Fruit fly (Drosophila melanogaster) whole organism, prepupa: ENCODE data around the gene CG2260.
A peak's percentile ranks its signal among the peaks of the same experiment; 100 is the strongest.

ENCODE experiments used
- CG10631 ChIP-seq: fragments of 200-800 bp; sonication (Bioruptor generic); optimal IDR thresholded peaks from 2 replicates; lab custom pipeline; 2016; ENCODE audit warnings: missing biosample characterization, missing genetic modification characterization
- CG10669 ChIP-seq: fragments of 200-800 bp; sonication (Bioruptor generic); optimal IDR thresholded peaks from 3 replicates; lab custom pipeline; 2018; ENCODE audit warnings: missing biosample characterization, mild to moderate bottlenecking, missing genetic modification characterization, moderate library complexity
- CG11294 ChIP-seq: fragments of 200-800 bp; sonication (Bioruptor generic); IDR thresholded peaks from 2 replicates; pipeline ENCODE4 v1.3.6; 2022; ENCODE audit warnings: missing biosample characterization, missing genetic modification characterization
- CG11762 ChIP-seq: fragments of 200-800 bp; sonication (Bioruptor generic); optimal IDR thresholded peaks from 3 replicates; lab custom pipeline; 2016; ENCODE audit warnings: missing biosample characterization, missing genetic modification characterization; ENCODE audit not compliant: insufficient read depth
- CG1621 ChIP-seq: fragments of 200-800 bp; sonication (Bioruptor generic); optimal IDR thresholded peaks from 3 replicates; lab custom pipeline; 2018; ENCODE audit warnings: missing biosample characterization, mild to moderate bottlenecking, missing genetic modification characterization
- CG16779 ChIP-seq: fragments of 200-800 bp; sonication (Bioruptor generic); optimal IDR thresholded peaks from 3 replicates; lab custom pipeline; 2017; ENCODE audit warnings: missing biosample characterization, mild to moderate bottlenecking, missing genetic modification characterization
- CG3032 ChIP-seq: fragments of 200-800 bp; optimal IDR thresholded peaks from 2 replicates; lab custom pipeline; 2019; ENCODE audit warnings: missing biosample characterization, mild to moderate bottlenecking, missing genetic modification characterization, moderate library complexity
- CG31627 ChIP-seq: fragments of 200-800 bp; sonication (Bioruptor generic); optimal IDR thresholded peaks from 3 replicates; lab custom pipeline; 2016; ENCODE audit warnings: missing biosample characterization, missing genetic modification characterization
- CG32006 ChIP-seq: fragments of 200-800 bp; sonication (Bioruptor generic); optimal IDR thresholded peaks from 3 replicates; lab custom pipeline; 2017; ENCODE audit warnings: missing biosample characterization, mild to moderate bottlenecking, missing genetic modification characterization
- CG34406 ChIP-seq: fragments of 200-800 bp; sonication (Bioruptor generic); optimal IDR thresholded peaks from 3 replicates; lab custom pipeline; 2016; ENCODE audit warnings: missing biosample characterization, missing genetic modification characterization
- CG3919 ChIP-seq: fragments of 200-800 bp; sonication (Bioruptor generic); optimal IDR thresholded peaks from 3 replicates; lab custom pipeline; 2016; ENCODE audit warnings: missing biosample characterization, missing genetic modification characterization
- CG4318 ChIP-seq: fragments of 200-800 bp; sonication (Bioruptor generic); optimal IDR thresholded peaks from 3 replicates; lab custom pipeline; 2017; ENCODE audit warnings: missing biosample characterization, mild to moderate bottlenecking, missing genetic modification characterization
- CG6276 ChIP-seq: fragments of 200-800 bp; sonication (Bioruptor generic); optimal IDR thresholded peaks from 2 replicates; lab custom pipeline; 2017; ENCODE audit warnings: missing biosample characterization, mild to moderate bottlenecking, missing genetic modification characterization
- CG6792 ChIP-seq: fragments of 200-800 bp; sonication (Bioruptor generic); optimal IDR thresholded peaks from 3 replicates; lab custom pipeline; 2016; ENCODE audit warnings: missing biosample characterization, missing genetic modification characterization
- CG6808 ChIP-seq: fragments of 200-800 bp; sonication (Bioruptor generic); optimal IDR thresholded peaks from 3 replicates; lab custom pipeline; 2017; ENCODE audit warnings: missing biosample characterization, missing genetic modification characterization, mild to moderate bottlenecking, moderate library complexity, missing genetic modification reagents
- CG6854 ChIP-seq: fragments of 200-800 bp; sonication (Bioruptor generic); optimal IDR thresholded peaks from 2 replicates; lab custom pipeline; 2017; ENCODE audit warnings: missing biosample characterization, mild to moderate bottlenecking, missing genetic modification characterization
- CG7368 ChIP-seq: fragments of 200-800 bp; sonication (Bioruptor generic); optimal IDR thresholded peaks from 3 replicates; lab custom pipeline; 2016; ENCODE audit warnings: missing biosample characterization, missing genetic modification characterization
- CG8119 ChIP-seq: fragments of 200-800 bp; sonication (Bioruptor generic); IDR thresholded peaks from 3 replicates; pipeline ENCODE4 v1.3.6; 2022; ENCODE audit warnings: missing biosample characterization, missing genetic modification characterization
- CG8632 ChIP-seq: fragments of 200-800 bp; sonication (Bioruptor generic); optimal IDR thresholded peaks from 3 replicates; lab custom pipeline; 2016; ENCODE audit warnings: missing biosample characterization, missing genetic modification characterization
- CG9139 ChIP-seq: fragments of 200-800 bp; sonication (Bioruptor generic); optimal IDR thresholded peaks from 3 replicates; lab custom pipeline; 2017; ENCODE audit warnings: missing biosample characterization, mild to moderate bottlenecking, missing genetic modification characterization
- Eip75B ChIP-seq: fragments of 200-800 bp; sonication (Bioruptor generic); optimal IDR thresholded peaks from 3 replicates; lab custom pipeline; 2016; ENCODE audit warnings: missing biosample characterization, missing genetic modification characterization
- Eip78C ChIP-seq: fragments of 200-800 bp; sonication (Bioruptor generic); peaks from one replicate; lab custom pipeline; 2016; ENCODE audit warnings: missing biosample characterization, missing genetic modification characterization
- Eip93F ChIP-seq: fragments of 200-800 bp; sonication (Bioruptor generic); optimal IDR thresholded peaks from 2 replicates; lab custom pipeline; 2016; ENCODE audit warnings: missing biosample characterization, mild to moderate bottlenecking, missing genetic modification characterization
- Ets21C ChIP-seq: fragments of 200-800 bp; sonication (Bioruptor generic); optimal IDR thresholded peaks from 3 replicates; lab custom pipeline; 2016; ENCODE audit warnings: missing biosample characterization, missing genetic modification characterization
- Gug ChIP-seq: fragments of 200-800 bp; sonication (Bioruptor generic); IDR thresholded peaks from 2 replicates; pipeline ENCODE4 v1.3.6; 2022; ENCODE audit warnings: missing biosample characterization, missing genetic modification characterization
- Lpt ChIP-seq: fragments of 200-800 bp; sonication (Bioruptor generic); optimal IDR thresholded peaks from 3 replicates; lab custom pipeline; 2016; ENCODE audit warnings: missing biosample characterization, missing genetic modification characterization
- Met ChIP-seq: fragments of 200-800 bp; sonication (Bioruptor generic); optimal IDR thresholded peaks from 3 replicates; lab custom pipeline; 2016; ENCODE audit warnings: missing biosample characterization, missing genetic modification characterization
- OdsH ChIP-seq: fragments of 200-800 bp; sonication (Bioruptor generic); optimal IDR thresholded peaks from 3 replicates; lab custom pipeline; 2016; ENCODE audit warnings: missing biosample characterization, missing genetic modification characterization
- Smox ChIP-seq: fragments of 200-800 bp; sonication (Bioruptor generic); optimal IDR thresholded peaks from 3 replicates; lab custom pipeline; 2016; ENCODE audit warnings: missing biosample characterization, missing genetic modification characterization
- Sox14 ChIP-seq: fragments of 200-800 bp; sonication (Bioruptor generic); optimal IDR thresholded peaks from 3 replicates; lab custom pipeline; 2016; ENCODE audit warnings: missing biosample characterization, missing genetic modification characterization
- achi ChIP-seq: fragments of 200-800 bp; sonication (Bioruptor generic); optimal IDR thresholded peaks from 3 replicates; lab custom pipeline; 2016; ENCODE audit warnings: missing biosample characterization, missing genetic modification characterization
- acj6 ChIP-seq: fragments of 200-800 bp; sonication (Bioruptor generic); optimal IDR thresholded peaks from 3 replicates; lab custom pipeline; 2016; ENCODE audit warnings: missing biosample characterization, missing genetic modification characterization
- cyc ChIP-seq: fragments of 200-800 bp; sonication (Bioruptor generic); optimal IDR thresholded peaks from 3 replicates; lab custom pipeline; 2016; ENCODE audit warnings: missing biosample characterization, missing genetic modification characterization
- dac ChIP-seq: fragments of 200-800 bp; sonication (Bioruptor generic); optimal IDR thresholded peaks from 2 replicates; lab custom pipeline; 2017; ENCODE audit warnings: missing biosample characterization, mild to moderate bottlenecking, missing genetic modification characterization
- eg ChIP-seq: fragments of 200-800 bp; sonication (Bioruptor generic); IDR thresholded peaks from 3 replicates; pipeline ENCODE4 v1.3.6; 2022; ENCODE audit warnings: missing biosample characterization, missing genetic modification characterization
- fd59A ChIP-seq: fragments of 200-800 bp; sonication (Bioruptor generic); optimal IDR thresholded peaks from 2 replicates; lab custom pipeline; 2017; ENCODE audit warnings: missing biosample characterization, mild to moderate bottlenecking, missing genetic modification characterization, missing genetic modification reagents
- fkh ChIP-seq: fragments of 200-800 bp; sonication (Bioruptor generic); optimal IDR thresholded peaks from 3 replicates; lab custom pipeline; 2017; ENCODE audit warnings: missing biosample characterization, mild to moderate bottlenecking, missing genetic modification characterization, moderate library complexity
- net ChIP-seq: fragments of 200-800 bp; sonication (Bioruptor generic); optimal IDR thresholded peaks from 3 replicates; lab custom pipeline; 2016; ENCODE audit warnings: missing biosample characterization, missing genetic modification characterization
- pdm3 ChIP-seq: fragments of 200-800 bp; sonication (Bioruptor generic); optimal IDR thresholded peaks from 3 replicates; lab custom pipeline; 2016; ENCODE audit warnings: missing biosample characterization, missing genetic modification characterization
- salr ChIP-seq, 2 experiments: fragments of 200-800 bp; sonication (Bioruptor generic); optimal IDR thresholded peaks; 3 replicates each; lab custom pipeline; 2016 to 2018; ENCODE audit warnings: missing biosample characterization in 2 of 2, missing genetic modification characterization in 2 of 2, mild to moderate bottlenecking in 1 of 2
- spab ChIP-seq: fragments of 200-800 bp; sonication (Bioruptor generic); optimal IDR thresholded peaks from 2 replicates; lab custom pipeline; 2017; ENCODE audit warnings: missing biosample characterization, mild to moderate bottlenecking, missing genetic modification characterization, missing genetic modification reagents
- ss ChIP-seq, 2 experiments: fragments of 200-800 bp; sonication (Bioruptor generic); optimal IDR thresholded peaks; 2 replicates in 1 of 2; 3 replicates in 1 of 2; lab custom pipeline; 2017 to 2018; ENCODE audit warnings: mild to moderate bottlenecking in 2 of 2, missing biosample characterization in 2 of 2, missing genetic modification characterization in 2 of 2, moderate library complexity in 1 of 2
- svp ChIP-seq: fragments of 200-800 bp; sonication (Bioruptor generic); peaks from one replicate; lab custom pipeline; 2016; ENCODE audit warnings: missing biosample characterization, missing genetic modification characterization
- vri ChIP-seq: fragments of 200-800 bp; sonication (Bioruptor generic); optimal IDR thresholded peaks from 3 replicates; lab custom pipeline; 2016; ENCODE audit warnings: missing biosample characterization, mild to moderate bottlenecking, missing genetic modification characterization

Gene CG2260

DNA sequence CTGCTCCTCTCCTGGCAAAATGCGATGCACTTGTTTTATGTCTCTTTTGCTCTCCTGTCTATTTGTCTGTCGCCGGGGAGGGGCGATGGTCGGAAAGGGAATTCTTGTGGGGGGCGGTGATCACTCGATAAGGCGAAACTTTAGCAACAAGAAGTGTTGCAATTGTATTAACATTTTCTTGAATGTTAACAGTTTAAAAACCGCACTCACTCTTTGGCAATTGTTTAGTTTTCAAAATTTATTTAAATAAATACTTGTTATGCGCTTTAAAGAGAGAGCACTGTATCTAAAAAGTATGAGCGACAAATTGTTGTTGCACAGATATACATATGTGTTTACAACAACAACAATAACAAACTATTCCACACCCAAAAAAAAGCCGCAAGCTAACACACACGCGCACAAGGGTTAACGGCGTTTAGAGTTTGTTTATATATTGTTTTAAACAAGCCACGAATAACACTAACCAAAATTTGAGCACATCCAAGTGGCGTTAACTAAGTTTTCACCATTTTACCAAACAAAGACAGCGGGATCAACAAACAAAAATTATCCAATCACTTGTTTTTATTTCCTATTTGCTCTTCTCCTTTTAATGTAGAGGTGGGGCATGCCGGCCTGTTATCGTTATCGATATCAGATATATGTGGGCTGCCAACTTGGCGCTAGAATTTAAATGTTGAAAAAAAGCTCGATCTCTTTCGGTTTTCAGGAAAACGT lies 19.3 kb downstream of the CG2260 start, which contains the start of gene CG2258 (continued):
- no peak for TF ChIP-seq Eip93F
- peak; percentile 78 for TF ChIP-seq CG31627 (GFP tag; lab: Kevin White, UChicago)
- TF ChIP-seq CG11294, result peak; percentile 93
- peak; percentile 91 for TF ChIP-seq CG10631 (GFP tag; lab: Kevin White, UChicago)
- peak; percentile 95 for TF ChIP-seq Gug (GFP tag; lab: Robert Waterston, UW)
- TF ChIP-seq pdm3 (GFP tag; lab: Kevin White, UChicago), result peak; percentile 94
- peak; percentile 98 for TF ChIP-seq eg (GFP tag; lab: Robert Waterston, UW)
- peak; percentile 89 for TF ChIP-seq svp (GFP tag; lab: Kevin White, UChicago)
- peak; percentile 92 for TF ChIP-seq CG3919 (GFP tag; lab: Kevin White, UChicago)
- peak; percentile 87 for TF ChIP-seq CG6792 (GFP tag; lab: Kevin White, UChicago)

DNA sequence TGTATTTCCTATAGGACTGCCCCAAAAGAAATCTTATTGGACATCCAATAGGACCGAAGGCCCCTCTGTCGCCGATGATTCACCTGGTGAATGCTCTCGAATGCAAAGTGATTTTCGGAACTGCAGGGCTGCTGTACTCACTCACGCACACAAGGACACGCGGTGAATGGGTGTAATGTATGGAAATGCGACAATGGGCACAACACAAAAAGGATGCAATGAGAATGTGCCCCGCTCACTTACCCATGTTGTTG lies 20.2 kb downstream of the CG2260 start:
- TF ChIP-seq Met (GFP tag; lab: Kevin White, UChicago), result no peak
- TF ChIP-seq salr (GFP tag; optimal IDR thresholded peaks at IDR 0.05; lab: Kevin White, UChicago), result no peak
- TF ChIP-seq CG1621 (tag; lab: Kevin White, UChicago), result no peak
- no peak for TF ChIP-seq CG8632 (GFP tag; lab: Kevin White, UChicago)
- TF ChIP-seq CG6808 (GFP tag; lab: Kevin White, UChicago), result no peak
- no peak for TF ChIP-seq CG10669 (GFP tag; lab: Kevin White, UChicago)
- no peak for TF ChIP-seq CG31627 (GFP tag; lab: Kevin White, UChicago)

DNA sequence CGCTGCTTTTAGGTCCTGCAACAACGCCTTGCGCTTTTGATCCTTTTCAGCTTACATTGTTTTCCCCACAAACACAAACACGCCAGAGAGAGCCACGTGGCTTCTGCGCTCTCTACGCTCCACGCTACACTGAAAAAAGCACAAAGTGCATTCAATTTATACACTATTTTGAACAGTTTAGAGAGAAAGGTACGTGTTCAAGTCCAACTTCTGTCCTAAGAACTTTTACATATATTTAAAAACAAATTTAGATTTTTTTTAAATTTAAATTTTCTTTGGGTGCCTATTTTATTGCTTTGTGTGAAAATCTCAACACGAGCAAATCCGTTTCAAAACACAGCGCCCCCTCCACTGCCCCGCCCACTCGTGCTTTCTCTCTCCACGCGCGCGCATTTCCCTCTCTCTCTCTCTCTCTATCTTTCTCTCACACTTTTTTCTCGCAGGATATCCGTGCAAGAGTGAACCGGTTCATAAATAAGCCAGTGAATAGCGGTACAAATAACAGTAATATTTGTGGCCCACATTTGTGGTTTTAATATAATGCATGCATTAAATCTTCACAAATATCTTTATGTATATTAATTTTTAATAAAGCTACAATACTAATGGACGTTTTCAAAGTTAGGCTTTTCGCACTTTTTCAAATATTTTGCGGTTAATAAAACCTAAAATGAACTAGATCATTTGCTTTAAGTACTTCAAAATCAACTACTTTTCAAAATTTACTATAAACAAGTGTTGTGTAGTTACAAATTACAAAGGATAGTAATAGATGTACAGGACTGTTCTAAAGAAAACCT lies 20.7 kb downstream of the CG2260 start:
- TF ChIP-seq CG11762 (GFP tag; lab: Kevin White, UChicago) (peak; percentile 69), CG31627 (GFP tag; lab: Kevin White, UChicago) (peak; percentile 63), CG3032 (tag; lab: Kevin White, UChicago) (peak; percentile 81), Sox14 (peak; percentile 73), cyc (peak; percentile 75), Lpt (GFP tag; lab: Kevin White, UChicago) (peak; percentile 66), fd59A (GFP tag; lab: Kevin White, UChicago) (peak; percentile 56), CG4318 (GFP tag; lab: Kevin White, UChicago) (peak; percentile 69), CG9139 (GFP tag; lab: Kevin White, UChicago) (peak; percentile 64), CG3919 (GFP tag; lab: Kevin White, UChicago) (peak; percentile 83), CG34406 (GFP tag; lab: Kevin White, UChicago) (peak; percentile 77), OdsH (peak; percentile 77), CG32006 (GFP tag; lab: Kevin White, UChicago) (peak; percentile 87), svp (GFP tag; lab: Kevin White, UChicago) (peak; percentile 88), achi (GFP tag; lab: Kevin White, UChicago) (peak; percentile 79), Eip75B (GFP tag; lab: Kevin White, UChicago) (peak; percentile 76), net (peak; percentile 79), Ets21C (GFP tag; lab: Kevin White, UChicago) (peak; percentile 29), pdm3 (GFP tag; lab: Kevin White, UChicago) (peak; percentile 79), fkh (GFP tag; lab: Kevin White, UChicago) (peak; percentile 4), Gug (GFP tag; lab: Robert Waterston, UW) (peak; percentile 84), CG6808 (GFP tag; lab: Kevin White, UChicago) (peak; percentile 60), vri (GFP tag; lab: Kevin White, UChicago) (peak; percentile 61), spab (GFP tag; lab: Kevin White, UChicago) (peak; percentile 68), dac (GFP tag; lab: Kevin White, UChicago) (peak; percentile 60), Eip78C (GFP tag; lab: Kevin White, UChicago) (peak; percentile 93), CG8119 (GFP tag; lab: Robert Waterston, UW) (peak; percentile 90), CG8632 (GFP tag; lab: Kevin White, UChicago) (peak; percentile 71), CG6276 (GFP tag; lab: Kevin White, UChicago) (peak; percentile 78), CG10669 (GFP tag; lab: Kevin White, UChicago) (peak; percentile 71), CG16779 (tag; lab: Kevin White, UChicago) (peak; percentile 60), acj6 (peak; percentile 80), CG6854 (GFP tag; lab: Kevin White, UChicago) (peak; percentile 45), CG7368 (GFP tag; lab: Kevin White, UChicago) (peak; percentile 70), CG10631 (GFP tag; lab: Kevin White, UChicago) (peak; percentile 85), Smox (GFP tag; lab: Kevin White, UChicago) (peak; percentile 91), ss (GFP tag; optimal IDR thresholded peaks at IDR 0.05; lab: Kevin White, UChicago) (peak; percentile 66 to 76)
